Fruit fly (Drosophila melanogaster) whole organism, embryonic: ENCODE measurements around the gene kis.

Experiments
- CG10366 ChIP-seq: fragments of 200-800 bp; sonication (Bioruptor generic); IDR thresholded peaks from 2 replicates; pipeline ENCODE4 v1.3.6; 2022; ENCODE audit warnings: missing biosample characterization, missing genetic modification characterization
- CG12155 ChIP-seq: fragments of 200-800 bp; sonication (Bioruptor generic); optimal IDR thresholded peaks from 3 replicates; lab custom pipeline; 2016; ENCODE audit warnings: missing biosample characterization, missing genetic modification characterization
- CG12236 ChIP-seq: fragments of 200-800 bp; sonication (Bioruptor generic); optimal IDR thresholded peaks from 2 replicates; lab custom pipeline; 2016; ENCODE audit warnings: missing biosample characterization, missing genetic modification characterization
- CG14014 ChIP-seq: fragments of 200-800 bp; sonication (Bioruptor generic); IDR thresholded peaks from 2 replicates; pipeline ENCODE4 v1.3.6; 2022; ENCODE audit warnings: missing biosample characterization, missing genetic modification characterization
- CG15479 ChIP-seq: fragments of 200-800 bp; sonication (Bioruptor generic); optimal IDR thresholded peaks from 3 replicates; lab custom pipeline; 2019; ENCODE audit warnings: missing biosample characterization, mild to moderate bottlenecking, missing genetic modification characterization, moderate library complexity
- CG15514 ChIP-seq: fragments of 200-800 bp; sonication (Bioruptor generic); optimal IDR thresholded peaks from 3 replicates; lab custom pipeline; 2017; ENCODE audit warnings: missing biosample characterization, missing genetic modification characterization, mild to moderate bottlenecking, moderate library complexity, missing genetic modification reagents
- CG17361 ChIP-seq: fragments of 200-800 bp; sonication (Bioruptor generic); IDR thresholded peaks from 3 replicates; pipeline ENCODE4 v1.3.6; 2022; ENCODE audit warnings: missing biosample characterization, missing genetic modification characterization
- CG17612 ChIP-seq: fragments of 200-800 bp; sonication (Bioruptor generic); IDR thresholded peaks from 2 replicates; pipeline ENCODE4 v1.3.6; 2022; ENCODE audit warnings: missing biosample characterization, missing genetic modification characterization
- CG2129 ChIP-seq: fragments of 200-800 bp; sonication (Bioruptor generic); IDR thresholded peaks from 2 replicates; pipeline ENCODE4 v1.3.6; 2022; ENCODE audit warnings: missing biosample characterization, missing genetic modification characterization; ENCODE audit not compliant: partially characterized antibody
- CG2712 ChIP-seq: fragments of 200-800 bp; optimal IDR thresholded peaks from 3 replicates; lab custom pipeline; 2019; ENCODE audit warnings: missing biosample characterization, mild to moderate bottlenecking, missing genetic modification characterization, moderate library complexity
- CG2875 ChIP-seq: fragments of 200-800 bp; sonication (Bioruptor generic); optimal IDR thresholded peaks from 2 replicates; lab custom pipeline; 2017; ENCODE audit warnings: missing biosample characterization, mild to moderate bottlenecking, missing genetic modification characterization, missing genetic modification reagents
- CG32772 ChIP-seq: fragments of 200-800 bp; sonication (Bioruptor generic); IDR thresholded peaks from 2 replicates; pipeline ENCODE4 v1.3.6; 2022; ENCODE audit warnings: missing biosample characterization, missing genetic modification characterization
- CG34224 ChIP-seq: fragments of 200-800 bp; sonication (Bioruptor generic); IDR thresholded peaks from 3 replicates; pipeline ENCODE4 v1.3.6; 2022; ENCODE audit warnings: missing biosample characterization, missing genetic modification characterization; ENCODE audit not compliant: partially characterized antibody
- CG5953 ChIP-seq: fragments of 200-800 bp; sonication (Bioruptor generic); IDR thresholded peaks from 2 replicates; pipeline ENCODE4 v1.3.6; 2022; ENCODE audit warnings: missing biosample characterization, missing genetic modification characterization
- CG6854 ChIP-seq: fragments of 200-800 bp; sonication (Bioruptor generic); optimal IDR thresholded peaks from 3 replicates; lab custom pipeline; 2017; ENCODE audit warnings: missing biosample characterization, mild to moderate bottlenecking, missing genetic modification characterization
- CG9876 ChIP-seq: fragments of 200-800 bp; sonication (Bioruptor generic); optimal IDR thresholded peaks from 2 replicates; lab custom pipeline; 2016; ENCODE audit warnings: missing biosample characterization, missing genetic modification characterization
- CG9932 ChIP-seq: fragments of 200-800 bp; sonication (Bioruptor generic); IDR thresholded peaks from 2 replicates; pipeline ENCODE4 v1.3.6; 2022; ENCODE audit warnings: missing biosample characterization, missing genetic modification characterization
- D ChIP-seq, 2 experiments: fragments of 200-800 bp in 1 of 2; fragments of >200 bp in 1 of 2; sonication (Bioruptor generic) in 1 of 2; optimal IDR thresholded peaks; 2 replicates in 1 of 2; 3 replicates in 1 of 2; lab custom pipeline; 2017; ENCODE audit warnings: mild to moderate bottlenecking in 1 of 2, missing biosample characterization in 1 of 2, missing genetic modification characterization in 1 of 2, missing genetic modification reagents in 1 of 2
- ERR ChIP-seq: fragments of 200-800 bp; sonication (Bioruptor generic); optimal IDR thresholded peaks from 2 replicates; lab custom pipeline; 2016; ENCODE audit warnings: missing biosample characterization, missing genetic modification characterization
- Gug ChIP-seq: fragments of 200-800 bp; sonication (Bioruptor generic); IDR thresholded peaks from 4 replicates; pipeline ENCODE4 v1.3.6; 2022; ENCODE audit warnings: missing biosample characterization, missing genetic modification characterization
- HLH4C ChIP-seq: fragments of 200-800 bp; sonication (Bioruptor generic); IDR thresholded peaks from 3 replicates; pipeline ENCODE4 v1.3.6; 2022; ENCODE audit warnings: missing biosample characterization, missing genetic modification characterization; ENCODE audit not compliant: partially characterized antibody
- HLH54F ChIP-seq: fragments of 200-800 bp; sonication (Bioruptor generic); optimal IDR thresholded peaks from 3 replicates; lab custom pipeline; 2016; ENCODE audit warnings: missing biosample characterization, missing genetic modification characterization
- Lpt ChIP-seq: fragments of >200 bp; optimal IDR thresholded peaks from 2 replicates; lab custom pipeline; 2018; ENCODE audit warnings: missing biosample characterization, missing genetic modification characterization
- Max ChIP-seq: fragments of 200-800 bp; sonication (Bioruptor generic); optimal IDR thresholded peaks from 2 replicates; lab custom pipeline; 2016; ENCODE audit warnings: missing biosample characterization, mild to moderate bottlenecking, missing genetic modification characterization
- Meics ChIP-seq: fragments of 200-800 bp; sonication (Bioruptor generic); optimal IDR thresholded peaks from 2 replicates; lab custom pipeline; 2017; ENCODE audit warnings: missing biosample characterization, mild to moderate bottlenecking, missing genetic modification characterization
- Mrtf ChIP-seq: fragments of 200-800 bp; sonication (Bioruptor generic); IDR thresholded peaks from 3 replicates; pipeline ENCODE4 v1.3.6; 2022; ENCODE audit warnings: missing biosample characterization, missing genetic modification characterization
- Poxn ChIP-seq: fragments of 200-800 bp; sonication (Bioruptor generic); IDR thresholded peaks from 2 replicates; pipeline ENCODE4 v1.3.6; 2022; ENCODE audit warnings: missing biosample characterization, missing genetic modification characterization
- Sox102F ChIP-seq: fragments of 200-800 bp; sonication (Bioruptor generic); optimal IDR thresholded peaks from 2 replicates; lab custom pipeline; 2018; ENCODE audit warnings: missing biosample characterization, mild to moderate bottlenecking, missing genetic modification characterization, moderate library complexity
- Stat92E ChIP-seq, 3 experiments: fragments of >200 bp in 2 of 3; fragments of 200-800 bp in 1 of 3; sonication (Bioruptor generic) in 1 of 3; optimal IDR thresholded peaks; 2 replicates each; lab custom pipeline; 2017 to 2019; ENCODE audit warnings: missing biosample characterization in 3 of 3, missing genetic modification characterization in 3 of 3, mild to moderate bottlenecking in 1 of 3, moderate library complexity in 1 of 3
- cad ChIP-seq: fragments of >200 bp; optimal IDR thresholded peaks from 2 replicates; lab custom pipeline; 2017; ENCODE audit warnings: missing biosample characterization, missing genetic modification characterization
- cas ChIP-seq: fragments of 200-800 bp; sonication (Bioruptor generic); IDR thresholded peaks from 2 replicates; pipeline ENCODE4 v1.3.6; 2022; ENCODE audit warnings: missing biosample characterization, missing genetic modification characterization
- cg ChIP-seq: fragments of 200-800 bp; sonication (Bioruptor generic); optimal IDR thresholded peaks from 3 replicates; lab custom pipeline; 2019; ENCODE audit warnings: missing biosample characterization, mild to moderate bottlenecking, missing genetic modification characterization, moderate library complexity
- chinmo ChIP-seq: fragments of 200-800 bp; sonication (Bioruptor generic); IDR thresholded peaks from 4 replicates; pipeline ENCODE4 v1.3.6; 2022; ENCODE audit warnings: missing biosample characterization, missing genetic modification characterization; ENCODE audit not compliant: partially characterized antibody
- dpn ChIP-seq, 2 experiments: fragments of 200-800 bp; sonication (Bioruptor generic); optimal IDR thresholded peaks; 3 replicates each; lab custom pipeline; 2016; ENCODE audit warnings: missing biosample characterization in 2 of 2, missing genetic modification characterization in 2 of 2
- dysf ChIP-seq: fragments of 200-800 bp; sonication (Bioruptor generic); IDR thresholded peaks from 3 replicates; pipeline ENCODE4 v1.3.6; 2022; ENCODE audit warnings: missing biosample characterization, missing genetic modification characterization
- ewg ChIP-seq: fragments of 200-800 bp; sonication (Bioruptor generic); optimal IDR thresholded peaks from 3 replicates; lab custom pipeline; 2017; ENCODE audit warnings: mild to moderate bottlenecking, missing biosample characterization, missing genetic modification reagents, missing genetic modification characterization
- fru ChIP-seq: fragments of >200 bp; optimal IDR thresholded peaks from 2 replicates; lab custom pipeline; 2017
- hbn ChIP-seq: fragments of 200-800 bp; sonication (Bioruptor generic); IDR thresholded peaks from 2 replicates; pipeline ENCODE4 v1.3.6; 2022; ENCODE audit warnings: missing biosample characterization, missing genetic modification characterization; ENCODE audit not compliant: partially characterized antibody
- jing ChIP-seq: fragments of 200-800 bp; sonication (Bioruptor generic); optimal IDR thresholded peaks from 2 replicates; lab custom pipeline; 2018; ENCODE audit warnings: missing biosample characterization, mild to moderate bottlenecking, missing genetic modification characterization
- lbe ChIP-seq: fragments of 200-800 bp; sonication (Bioruptor generic); optimal IDR thresholded peaks from 2 replicates; lab custom pipeline; 2016; ENCODE audit warnings: missing biosample characterization, mild to moderate bottlenecking, missing genetic modification characterization
- p53 ChIP-seq: fragments of 200-800 bp; sonication (Bioruptor generic); optimal IDR thresholded peaks from 2 replicates; lab custom pipeline; 2016; ENCODE audit warnings: missing biosample characterization, missing genetic modification characterization
- ranshi ChIP-seq: fragments of 200-800 bp; sonication (Bioruptor generic); IDR thresholded peaks from 2 replicates; pipeline ENCODE4 v1.3.6; 2022; ENCODE audit warnings: missing biosample characterization, missing genetic modification characterization
- rib ChIP-seq: fragments of 200-800 bp; sonication (Bioruptor generic); IDR thresholded peaks from 2 replicates; pipeline ENCODE4 v1.3.6; 2022; ENCODE audit warnings: missing biosample characterization, missing genetic modification characterization
- salm ChIP-seq: fragments of 200-800 bp; sonication (Bioruptor generic); optimal IDR thresholded peaks from 2 replicates; lab custom pipeline; 2018; ENCODE audit warnings: missing biosample characterization, mild to moderate bottlenecking, missing genetic modification characterization
- sc ChIP-seq, 3 experiments: fragments of >200 bp in 2 of 3; fragments of 200-800 bp in 1 of 3; sonication (Bioruptor generic) in 1 of 3; optimal IDR thresholded peaks; 2 replicates in 2 of 3; 3 replicates in 1 of 3; lab custom pipeline; 2017; ENCODE audit warnings: mild to moderate bottlenecking in 1 of 3, missing biosample characterization in 1 of 3, missing genetic modification characterization in 1 of 3, missing genetic modification reagents in 1 of 3
- shn ChIP-seq: fragments of 200-800 bp; sonication (Bioruptor generic); optimal IDR thresholded peaks from 3 replicates; lab custom pipeline; 2016; ENCODE audit warnings: missing biosample characterization, missing genetic modification characterization
- vnd ChIP-seq: fragments of 200-800 bp; sonication (Bioruptor generic); IDR thresholded peaks from 3 replicates; pipeline ENCODE4 v1.3.6; 2022; ENCODE audit warnings: missing biosample characterization, missing genetic modification characterization; ENCODE audit not compliant: partially characterized antibody
- zen2 ChIP-seq: fragments of 200-800 bp; sonication (Bioruptor generic); IDR thresholded peaks from 3 replicates; pipeline ENCODE4 v1.3.6; 2022; ENCODE audit warnings: missing biosample characterization, missing genetic modification characterization; ENCODE audit not compliant: partially characterized antibody

kis gene

dm6 chr2L:247432-247831 lies 3.2 kb downstream of the kis start:
- TF ChIP-seq p53 (GFP tag; lab: Kevin White, UChicago): no peak
- TF ChIP-seq ewg: no peak
- peak; percentile 16; the same call in 1 of the 2 replicates for TF ChIP-seq hbn
- no peak for TF ChIP-seq cas (GFP tag; lab: Robert Waterston, UW)
- TF ChIP-seq Sox102F (GFP tag; lab: Kevin White, UChicago): no peak
- TF ChIP-seq Gug (GFP tag; lab: Robert Waterston, UW): no peak
- no peak for TF ChIP-seq ERR (GFP tag; lab: Kevin White, UChicago)
- TF ChIP-seq chinmo: peak; percentile 70; the same call in 2 of the 4 replicates
- peak; percentile 15 for TF ChIP-seq CG15479
- no peak for TF ChIP-seq Mrtf
- peak; percentile 7; the same call in 1 of the 3 replicates for TF ChIP-seq CG34224
- peak; percentile 60 for TF ChIP-seq cg
- no peak for TF ChIP-seq CG2875 (GFP tag; lab: Kevin White, UChicago)
- 0 out of 2 replicates have a peak, but pooled peaks have one; percentile 19 for TF ChIP-seq CG2129 (GFP tag; lab: Robert Waterston, UW)
- TF ChIP-seq rib (GFP tag; lab: Robert Waterston, UW): peak; percentile 61; the same call in 1 of the 2 replicates
- TF ChIP-seq D (optimal IDR thresholded peaks at IDR 0.05; lab: Kevin White, UChicago): peak; percentile 28
- no peak for TF ChIP-seq D (GFP tag; optimal IDR thresholded peaks at IDR 0.05; lab: Kevin White, UChicago)
- TF ChIP-seq, all 482 proteins: peak for 8

- TF ChIP-seq HLH54F (GFP tag; lab: Kevin White, UChicago) (no peak), CG12236 (GFP tag; lab: Kevin White, UChicago) (no peak), Meics (no peak), CG15514 (no peak), CG17612 (no peak), CG2712 (peak; percentile 33), dysf (no peak), Stat92E (GFP tag; optimal IDR thresholded peaks at IDR 0.05; lab: Kevin White, UChicago) (peak in 1 of 3 experiments; percentile 46), CG10366 (no peak), CG9876 (GFP tag; lab: Kevin White, UChicago) (no peak), CG6854 (no peak), CG2129 (GFP tag; lab: Robert Waterston, UW) (no peak), CG14014 (GFP tag; lab: Robert Waterston, UW) (peak; percentile 36; the same call in 1 of the 2 replicates), CG32772 (GFP tag; lab: Robert Waterston, UW) (peak; percentile 39; the same call in 1 of the 2 replicates), HLH4C (peak; percentile 42; the same call in 1 of the 3 replicates), ranshi (GFP tag; lab: Robert Waterston, UW) (no peak), shn (GFP tag; lab: Kevin White, UChicago) (no peak), zen2 (GFP tag; lab: Robert Waterston, UW) (peak; percentile 47; the same call in 1 of the 3 replicates), CG5953 (GFP tag; lab: Robert Waterston, UW) (no peak), jing (GFP tag; lab: Kevin White, UChicago) (no peak), dpn (GFP tag; optimal IDR thresholded peaks at IDR 0.05; lab: Kevin White, UChicago) (no peak), Max (GFP tag; lab: Kevin White, UChicago) (peak; percentile 49), salm (tag; lab: Kevin White, UChicago) (no peak), CG17361 (GFP tag; lab: Robert Waterston, UW) (no peak), Poxn (GFP tag; lab: Robert Waterston, UW) (no peak), lbe (GFP tag; lab: Kevin White, UChicago) (peak; percentile 61), CG12155 (peak; percentile 86), cad (peak; percentile 69), CG9932 (GFP tag; lab: Robert Waterston, UW) (no peak), Lpt (GFP tag; lab: Kevin White, UChicago) (no peak), vnd (no peak), sc (optimal IDR thresholded peaks at IDR 0.05; lab: Kevin White, UChicago) (no peak), sc (GFP tag; optimal IDR thresholded peaks at IDR 0.05; lab: Kevin White, UChicago) (no peak), fru (peak; percentile 33)
These were observed 3.8 kb downstream of the kis start for dm6 chr2L:246656-247340.
